Worm (Caenorhabditis elegans): ENCODE data around the gene K06H7.7.

Gene K06H7.7

ce11 chrIII:8109459-8110057, 24.3 kb upstream of the K06H7.7 start (continued):
- TF ChIP-seq snpc-4 (tag; optimal IDR thresholded peaks at IDR 0.05) (peak; percentile 24), nhr-12 (tag; optimal IDR thresholded peaks at IDR 0.05) (no peak), C34B4.2 (tag; optimal IDR thresholded peaks at IDR 0.05) (no peak), lir-3 (tag; optimal IDR thresholded peaks at IDR 0.05; ENCODE audit: poor library complexity) (peak; percentile 41), nhr-71 (tag; optimal IDR thresholded peaks at IDR 0.05) (peak; percentile 81), unc-30 (tag; optimal IDR thresholded peaks at IDR 0.05) (no peak), mab-9 (GFP tag; IDR thresholded peaks at IDR 0.05) (0 out of 2 replicates have a peak, but pooled peaks have one; percentile 24), nhr-28 (tag; optimal IDR thresholded peaks at IDR 0.05) (no peak), pqm-1 (tag; optimal IDR thresholded peaks at IDR 0.05) (no peak), lin-35 (GFP tag; optimal IDR thresholded peaks at IDR 0.05) (peak; percentile 66 to 85), nhr-90 (tag; optimal IDR thresholded peaks at IDR 0.05; ENCODE audit: poor library complexity) (peak; percentile 68), grh-1 (GFP tag; IDR thresholded peaks at IDR 0.05) (no peak), egl-13 (tag; optimal IDR thresholded peaks at IDR 0.05) (peak; percentile 44), nhr-19 (GFP tag; conservative IDR thresholded peaks at IDR 0.05) (peak; percentile 74), hlh-17 (GFP tag; optimal IDR thresholded peaks at IDR 0.05; ENCODE audit: borderline replicate concordance) (no peak), unc-130 (tag; optimal IDR thresholded peaks at IDR 0.05) (peak; percentile 49)

- TF ChIP-seq jun-1 (tag; optimal IDR thresholded peaks at IDR 0.05) (no peak), hlh-17 (GFP tag; optimal IDR thresholded peaks at IDR 0.05; ENCODE audit: borderline replicate concordance) (no peak), mef-2 (tag; optimal IDR thresholded peaks at IDR 0.05) (no peak), nhr-11 (tag; optimal IDR thresholded peaks at IDR 0.05) (no peak), ceh-63 (GFP tag; optimal IDR thresholded peaks at IDR 0.05) (no peak), fos-1 (tag; optimal IDR thresholded peaks at IDR 0.05) (no peak), nhr-71 (tag; optimal IDR thresholded peaks at IDR 0.05) (no peak), nhr-20 (tag; optimal IDR thresholded peaks at IDR 0.05) (no peak), mab-9 (GFP tag; IDR thresholded peaks at IDR 0.05) (no peak), unc-86 (tag; optimal IDR thresholded peaks at IDR 0.05) (no peak), ztf-4 (tag; optimal IDR thresholded peaks at IDR 0.05) (no peak), lin-13 (GFP tag; optimal IDR thresholded peaks at IDR 0.05) (no peak), swsn-7 (tag; optimal IDR thresholded peaks at IDR 0.05) (no peak), lir-3 (tag; optimal IDR thresholded peaks at IDR 0.05; ENCODE audit: poor library complexity) (no peak), unc-98 (GFP tag; IDR thresholded peaks at IDR 0.05) (no peak), lin-14 (GFP tag; optimal IDR thresholded peaks at IDR 0.05) (no peak), zip-4 (GFP tag; optimal IDR thresholded peaks at IDR 0.05) (no peak), ceh-82 (tag; optimal IDR thresholded peaks at IDR 0.05) (no peak), zag-1 (tag; optimal IDR thresholded peaks at IDR 0.05) (no peak)
Measured at ce11 chrIII:8108490-8108889, 23.2 kb upstream of the K06H7.7 start, which contains the start of gene C14B9.3. Gene C14B9.3, plus strand, starts transcription at chrIII:8108790.

- TF ChIP-seq dpl-1 (GFP tag; optimal IDR thresholded peaks at IDR 0.05) (peak in 2 of 3 experiments; percentile 24 to 47), unc-86 (tag; optimal IDR thresholded peaks at IDR 0.05) (peak; percentile 18), snu-23 (GFP tag; optimal IDR thresholded peaks at IDR 0.05) (peak; percentile 67), swsn-7 (tag; optimal IDR thresholded peaks at IDR 0.05) (peak; percentile 64), lin-35 (GFP tag; optimal IDR thresholded peaks at IDR 0.05) (peak; percentile 60 to 64), efl-1 (optimal IDR thresholded peaks at IDR 0.05) (peak; percentile 36 to 51), efl-1 (GFP tag; optimal IDR thresholded peaks at IDR 0.05 in 1 of 2) (peak; percentile 37 to 95), fkh-8 (tag; optimal IDR thresholded peaks at IDR 0.05) (peak; percentile 57), xbp-1 (tag; optimal IDR thresholded peaks at IDR 0.05) (peak; percentile 53), lin-39 (tag; optimal IDR thresholded peaks at IDR 0.05) (no peak), nhr-77 (tag; optimal IDR thresholded peaks at IDR 0.05) (peak; percentile 31), fkh-10 (GFP tag; optimal IDR thresholded peaks at IDR 0.05) (peak; percentile 23), nhr-19 (GFP tag; conservative IDR thresholded peaks at IDR 0.05) (peak; percentile 52; the same call in 1 of the 2 replicates), ces-1 (GFP tag; optimal IDR thresholded peaks at IDR 0.05) (no peak), lin-14 (GFP tag; optimal IDR thresholded peaks at IDR 0.05) (peak; percentile 52), rnt-1 (tag; optimal IDR thresholded peaks at IDR 0.05) (peak; percentile 61), nhr-20 (tag; optimal IDR thresholded peaks at IDR 0.05) (peak; percentile 51), elt-2 (tag; optimal IDR thresholded peaks at IDR 0.05) (no peak), ceh-82 (tag; optimal IDR thresholded peaks at IDR 0.05) (peak; percentile 19 to 54 (median 41)), mdl-1 (tag; optimal IDR thresholded peaks at IDR 0.05) (peak in 1 of 2 experiments; percentile 47), tbx-2 (tag; optimal IDR thresholded peaks at IDR 0.05) (peak; percentile 23), mef-2 (tag; optimal IDR thresholded peaks at IDR 0.05) (no peak), dsc-1 (tag; optimal IDR thresholded peaks at IDR 0.05) (peak; percentile 61), mep-1 (tag; optimal IDR thresholded peaks at IDR 0.05) (peak; percentile 49), nhr-76 (tag; optimal IDR thresholded peaks at IDR 0.05) (no peak)
Measured at ce11 chrIII:8106476-8106875, 21.2 kb upstream of the K06H7.7 start.
